Worm (Caenorhabditis elegans): ENCODE results near the gene F13A2.1.

Gene F13A2.1

ce11 chrV:4361505-4361904, 20.7 kb downstream of the F13A2.1 start, which contains the start of gene F32D1.3:
Gene F32D1.3, minus strand, starts transcription at chrV:4361569.
- TF ChIP-seq C34F6.9 (tag; optimal IDR thresholded peaks at IDR 0.05) (no peak), ztf-4 (tag; optimal IDR thresholded peaks at IDR 0.05) (no peak), lin-13 (GFP tag; optimal IDR thresholded peaks at IDR 0.05) (no peak), peb-1 (tag; optimal IDR thresholded peaks at IDR 0.05) (no peak), nhr-11 (tag; optimal IDR thresholded peaks at IDR 0.05) (no peak), nhr-25 (tag; optimal IDR thresholded peaks at IDR 0.05) (peak; percentile 31), snpc-4 (tag; optimal IDR thresholded peaks at IDR 0.05) (no peak), elt-1 (tag; optimal IDR thresholded peaks at IDR 0.05) (peak; percentile 10), nhr-12 (tag; optimal IDR thresholded peaks at IDR 0.05) (no peak), sma-9 (GFP tag; optimal IDR thresholded peaks at IDR 0.05) (peak; percentile 53), sma-9 (tag; optimal IDR thresholded peaks at IDR 0.05) (no peak), sma-3 (GFP tag; optimal IDR thresholded peaks at IDR 0.05) (no peak), nhr-10 (tag; optimal IDR thresholded peaks at IDR 0.05) (no peak), mdl-1 (tag; optimal IDR thresholded peaks at IDR 0.05) (peak in 1 of 2 experiments; percentile 31), crh-2 (tag; optimal IDR thresholded peaks at IDR 0.05) (no peak), zag-1 (tag; optimal IDR thresholded peaks at IDR 0.05) (no peak), fos-1 (tag; optimal IDR thresholded peaks at IDR 0.05) (no peak), dmd-4 (tag; optimal IDR thresholded peaks at IDR 0.05) (no peak), ztf-11 (tag; optimal IDR thresholded peaks at IDR 0.05) (no peak), elt-3 (tag; optimal IDR thresholded peaks at IDR 0.05) (no peak), Y55F3AM.14 (GFP tag; optimal IDR thresholded peaks at IDR 0.05) (no peak), skn-1 (tag; optimal IDR thresholded peaks at IDR 0.05) (no peak), unc-39 (tag; optimal IDR thresholded peaks at IDR 0.05) (no peak), ZK546.5 (tag; optimal IDR thresholded peaks at IDR 0.05) (no peak), gmeb-1 (tag; optimal IDR thresholded peaks at IDR 0.05) (no peak), aly-2 (tag; optimal IDR thresholded peaks at IDR 0.05) (no peak), alr-1 (tag; optimal IDR thresholded peaks at IDR 0.05) (no peak), egl-27 (tag; optimal IDR thresholded peaks at IDR 0.05) (no peak), ceh-16 (tag; optimal IDR thresholded peaks at IDR 0.05) (peak; percentile 43), mbf-1 (tag; optimal IDR thresholded peaks at IDR 0.05) (no peak), ztf-1 (GFP tag; conservative IDR thresholded peaks at IDR 0.05) (no peak), nhr-23 (tag; optimal IDR thresholded peaks at IDR 0.05) (no peak), nhr-21 (tag; optimal IDR thresholded peaks at IDR 0.05) (no peak), nhr-6 (tag; optimal IDR thresholded peaks at IDR 0.05) (no peak), mab-5 (tag; optimal IDR thresholded peaks at IDR 0.05) (no peak)

- TF ChIP-seq unc-62 (GFP tag; optimal IDR thresholded peaks at IDR 0.05) (no peak), egl-27 (tag; optimal IDR thresholded peaks at IDR 0.05) (no peak), lin-13 (GFP tag; optimal IDR thresholded peaks at IDR 0.05) (no peak), R02D3.7 (tag; optimal IDR thresholded peaks at IDR 0.05) (no peak), C34F6.9 (tag; optimal IDR thresholded peaks at IDR 0.05) (no peak), mdl-1 (tag; optimal IDR thresholded peaks at IDR 0.05) (no peak), ztf-4 (tag; optimal IDR thresholded peaks at IDR 0.05) (no peak), sma-9 (GFP tag; optimal IDR thresholded peaks at IDR 0.05) (no peak), sma-9 (tag; optimal IDR thresholded peaks at IDR 0.05) (no peak), nhr-25 (tag; optimal IDR thresholded peaks at IDR 0.05) (no peak), nhr-129 (tag; optimal IDR thresholded peaks at IDR 0.05) (no peak), unc-55 (GFP tag; optimal IDR thresholded peaks at IDR 0.05) (no peak), elt-3 (tag; optimal IDR thresholded peaks at IDR 0.05) (no peak), lin-39 (tag; optimal IDR thresholded peaks at IDR 0.05) (no peak), ceh-82 (tag; optimal IDR thresholded peaks at IDR 0.05) (no peak), ama-1 (optimal IDR thresholded peaks at IDR 0.05) (no peak), nhr-23 (tag; optimal IDR thresholded peaks at IDR 0.05) (no peak), aly-2 (tag; optimal IDR thresholded peaks at IDR 0.05) (no peak), crh-2 (tag; optimal IDR thresholded peaks at IDR 0.05) (no peak)
These were observed 22.2 kb downstream of the F13A2.1 start for ce11 chrV:4360018-4360417.

- TF ChIP-seq Y55F3AM.14 (GFP tag; optimal IDR thresholded peaks at IDR 0.05), result no peak
- no peak for TF ChIP-seq crh-2 (tag; optimal IDR thresholded peaks at IDR 0.05)
- no peak for TF ChIP-seq sma-3 (GFP tag; optimal IDR thresholded peaks at IDR 0.05)
- no peak for TF ChIP-seq nhr-11 (tag; optimal IDR thresholded peaks at IDR 0.05)
These were observed 23.1 kb downstream of the F13A2.1 start for ce11 chrV:4359127-4359526.

Data from whole organism, L2 larva.